Worm (Caenorhabditis elegans): ENCODE data around the gene C03B1.2.

DNA sequence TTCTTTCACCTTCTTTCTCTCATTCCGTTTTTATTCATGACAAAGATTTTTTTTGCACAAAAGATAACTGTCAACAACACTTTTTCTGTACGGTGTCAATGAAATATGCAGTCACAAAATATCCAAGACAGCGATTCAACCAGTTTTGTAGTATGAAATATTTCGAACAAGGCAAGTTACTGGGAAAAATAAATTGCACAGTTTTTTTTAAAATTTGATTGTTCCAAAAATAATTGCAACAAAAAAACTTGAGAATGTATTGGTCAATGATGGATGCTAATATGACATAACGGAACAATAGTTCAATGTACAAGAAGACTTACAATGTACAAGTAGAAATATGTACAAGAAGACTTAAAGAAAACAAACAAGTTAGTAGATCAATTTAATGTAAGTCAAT is 24.0 kb upstream of the C03B1.2 start:
- TF ChIP-seq lin-11 (tag; optimal IDR thresholded peaks at IDR 0.05), result no peak
- TF ChIP-seq tbx-2 (tag; optimal IDR thresholded peaks at IDR 0.05), result no peak
- TF ChIP-seq ceh-22 (tag; optimal IDR thresholded peaks at IDR 0.05), result no peak
- no peak for TF ChIP-seq ceh-9 (tag; optimal IDR thresholded peaks at IDR 0.05)
- TF ChIP-seq ama-1 (optimal IDR thresholded peaks at IDR 0.05), result no peak
- no peak for TF ChIP-seq syd-9 (tag; optimal IDR thresholded peaks at IDR 0.05)
- no peak for TF ChIP-seq pqm-1 (tag; optimal IDR thresholded peaks at IDR 0.05)
- TF ChIP-seq K09A11.1 (tag; optimal IDR thresholded peaks at IDR 0.05; ENCODE audit: insufficient read depth), result no peak
- TF ChIP-seq ceh-2 (tag; optimal IDR thresholded peaks at IDR 0.05), result no peak
- TF ChIP-seq hlh-15 (tag; optimal IDR thresholded peaks at IDR 0.05), result no peak
